Fruit fly (Drosophila melanogaster) whole organism, adult: ENCODE data around the gene IFT57.

Experiments
- CG1620 ChIP-seq: fragments of 200-800 bp; sonication (Bioruptor generic); optimal IDR thresholded peaks from 2 replicates; lab custom pipeline; 2016; ENCODE audit warnings: missing biosample characterization, missing genetic modification characterization
- CG33017 ChIP-seq: fragments of 200-800 bp; sonication (Bioruptor generic); optimal IDR thresholded peaks from 2 replicates; lab custom pipeline; 2018; ENCODE audit warnings: missing biosample characterization, mild to moderate bottlenecking, missing genetic modification characterization, moderate library complexity
- CG7045 ChIP-seq: fragments of 200-800 bp; sonication (Bioruptor generic); optimal IDR thresholded peaks from 2 replicates; lab custom pipeline; 2017; ENCODE audit warnings: missing biosample characterization, mild to moderate bottlenecking, missing genetic modification characterization
- CG7101 ChIP-seq: fragments of 200-800 bp; sonication (Bioruptor generic); optimal IDR thresholded peaks from 2 replicates; lab custom pipeline; 2018; ENCODE audit warnings: missing biosample characterization, mild to moderate bottlenecking, missing genetic modification characterization, moderate library complexity
- Mnt ChIP-seq: fragments of 200-800 bp; sonication (Bioruptor generic); optimal IDR thresholded peaks from 2 replicates; lab custom pipeline; 2016; ENCODE audit warnings: missing biosample characterization, mild to moderate bottlenecking, missing genetic modification characterization
- cnc ChIP-seq, 2 experiments: fragments of >200 bp; optimal IDR thresholded peaks; 2 replicates each; lab custom pipeline; 2017
- ovo ChIP-seq: fragments of 200-800 bp; sonication (Bioruptor generic); optimal IDR thresholded peaks from 2 replicates; lab custom pipeline; 2016; ENCODE audit warnings: missing biosample characterization, missing genetic modification characterization
- toe ChIP-seq: fragments of 200-800 bp; sonication (Bioruptor generic); optimal IDR thresholded peaks from 2 replicates; lab custom pipeline; 2016; ENCODE audit warnings: missing biosample characterization, missing genetic modification characterization

DNA sequence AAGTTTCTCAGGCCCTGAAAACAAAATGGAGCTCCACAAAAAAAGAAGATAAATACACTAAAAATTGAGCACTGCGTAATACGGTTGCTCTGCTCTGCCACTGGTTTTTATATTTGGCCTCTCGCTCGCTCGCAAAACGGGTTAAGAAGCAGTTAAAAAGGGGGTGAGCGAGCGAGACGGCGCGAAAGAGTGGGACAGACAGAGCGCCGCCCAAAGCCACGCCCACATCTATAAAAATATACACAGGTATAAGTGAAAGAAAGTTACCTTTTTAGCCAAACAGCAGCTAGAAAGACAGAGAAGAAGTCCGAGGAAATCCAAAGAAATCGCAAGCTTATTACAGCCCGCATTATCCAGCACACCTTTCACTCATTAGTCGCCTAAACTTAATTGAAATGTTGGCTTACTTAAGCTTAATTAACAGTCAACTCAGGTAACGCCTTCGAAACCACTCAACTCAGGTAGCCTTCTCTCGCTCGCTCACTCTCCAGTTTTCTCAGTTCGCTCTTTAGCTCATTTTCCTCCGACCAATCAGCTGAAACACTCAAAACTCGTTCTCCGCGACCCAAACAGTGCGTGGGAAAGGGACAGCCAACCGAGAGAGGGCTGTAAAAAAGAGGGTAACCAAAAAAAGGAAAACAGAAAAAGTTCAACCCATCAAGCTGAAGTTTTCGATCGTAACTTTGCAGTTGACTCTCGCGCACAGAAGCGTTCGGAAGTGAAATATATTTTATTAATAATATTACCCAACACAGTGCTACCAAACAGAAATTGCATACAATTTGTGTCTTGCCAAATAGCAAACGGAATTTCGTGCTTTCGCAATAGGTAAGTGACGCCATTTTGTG, 8.2 kb downstream of the IFT57 start, which contains the start of gene drm:
- TF ChIP-seq ovo: peak; percentile 40
- no peak for TF ChIP-seq CG33017 (tag; lab: Kevin White, UChicago)
- TF ChIP-seq CG1620 (GFP tag; lab: Kevin White, UChicago): no peak
- TF ChIP-seq toe (GFP tag; lab: Kevin White, UChicago): no peak
- no peak for TF ChIP-seq Mnt (GFP tag; lab: Kevin White, UChicago)
- TF ChIP-seq CG7045 (GFP tag; lab: Kevin White, UChicago): no peak
- no peak for TF ChIP-seq cnc (optimal IDR thresholded peaks at IDR 0.05; lab: Kevin White, UChicago)
- no peak for TF ChIP-seq CG7101
